Worm (Caenorhabditis elegans) whole organism, L1 larva: ENCODE data around the gene R11H6.5.

Source experiments
- aly-2 ChIP-seq: fragments of 150-350 bp; optimal IDR thresholded peaks from 2 replicates; lab custom pipeline; 2014; ENCODE audit warnings: missing biosample characterization, missing genetic modification characterization
- ama-1 ChIP-seq: fragments of 150-350 bp; optimal IDR thresholded peaks from 2 replicates; lab custom pipeline; 2014
- blmp-1 ChIP-seq: fragments of 150-350 bp; optimal IDR thresholded peaks from 2 replicates; lab custom pipeline; 2014; ENCODE audit warnings: missing biosample characterization, missing genetic modification characterization
- elt-2 ChIP-seq: sonication (generic microtip); optimal IDR thresholded peaks from 2 replicates; lab custom pipeline; 2016; ENCODE audit warnings: missing genetic modification characterization, mild to moderate bottlenecking, inconsistent platforms, missing compliant biosample characterization, missing genetic modification reagents
- elt-3 ChIP-seq, 6 experiments: fragments of 150-350 bp in 1 of 6; sonication (generic microtip); optimal IDR thresholded peaks; 2 replicates each; lab custom pipeline; 2017 to 2018; ENCODE audit warnings: missing biosample characterization in 6 of 6, missing genetic modification characterization in 6 of 6, inconsistent platforms in 1 of 6
- fos-1 ChIP-seq: fragments of 150-350 bp; optimal IDR thresholded peaks from 2 replicates; lab custom pipeline; 2014; ENCODE audit warnings: missing biosample characterization, missing genetic modification characterization
- lin-35 ChIP-seq, 2 experiments: fragments of 150-350 bp; optimal IDR thresholded peaks; 2 replicates each; lab custom pipeline; 2014; ENCODE audit warnings: missing biosample characterization in 2 of 2, missing genetic modification characterization in 2 of 2, missing genetic modification reagents in 2 of 2
- mab-9 ChIP-seq: fragments of 200-800 bp; sonication (Bioruptor generic); IDR thresholded peaks from 2 replicates; pipeline ENCODE4 v1.3.6; 2022; ENCODE audit warnings: missing genetic modification reagents, missing genetic modification characterization, missing compliant biosample characterization
- nhr-12 ChIP-seq: sonication (generic microtip); optimal IDR thresholded peaks from 2 replicates; lab custom pipeline; 2017; ENCODE audit warnings: missing biosample characterization, missing genetic modification characterization
- nhr-77 ChIP-seq: fragments of 150-350 bp; optimal IDR thresholded peaks from 2 replicates; lab custom pipeline; 2014; ENCODE audit warnings: missing biosample characterization, missing genetic modification characterization
- skn-1 ChIP-seq: fragments of 150-350 bp; optimal IDR thresholded peaks from 2 replicates; lab custom pipeline; 2014; ENCODE audit warnings: missing biosample characterization, missing genetic modification characterization
- ztf-4 ChIP-seq: fragments of 150-350 bp; optimal IDR thresholded peaks from 2 replicates; lab custom pipeline; 2014; ENCODE audit warnings: missing biosample characterization, missing genetic modification characterization

DNA sequence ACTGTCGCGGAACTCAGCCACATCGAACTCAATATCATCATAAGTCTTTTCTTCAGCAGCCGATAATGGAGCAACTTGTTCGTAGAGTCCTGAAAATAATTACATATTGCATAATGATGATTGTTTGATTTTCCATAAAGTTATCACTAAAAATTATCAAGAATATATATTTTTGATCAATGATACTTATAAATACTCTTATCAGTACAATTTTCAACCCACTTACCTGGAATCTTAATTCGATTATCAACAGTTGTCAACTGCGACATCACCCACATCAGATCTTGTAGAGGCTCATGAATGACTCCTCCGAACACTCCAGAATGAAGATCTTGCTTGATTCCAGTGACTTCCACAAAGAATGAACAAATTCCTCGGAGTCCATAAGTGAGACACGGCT, 16.0 kb downstream of the R11H6.5 start:
- no peak for TF ChIP-seq ama-1 (lab: Kevin White, UChicago)
- TF ChIP-seq elt-3 (tag; optimal IDR thresholded peaks at IDR 0.05; lab: Kevin White, UChicago), result no peak
- TF ChIP-seq nhr-12 (tag; lab: Kevin White, UChicago), result no peak
- TF ChIP-seq skn-1 (tag; lab: Kevin White, UChicago), result no peak
- no peak for TF ChIP-seq blmp-1 (tag; lab: Kevin White, UChicago)
- TF ChIP-seq lin-35 (GFP tag; optimal IDR thresholded peaks at IDR 0.05; lab: Kevin White, UChicago), result no peak
- no peak for TF ChIP-seq ztf-4 (tag; lab: Kevin White, UChicago)
- no peak for TF ChIP-seq nhr-77 (tag; lab: Kevin White, UChicago)
- TF ChIP-seq elt-2 (tag; lab: Kevin White, UChicago), result peak; percentile 44
- no peak for TF ChIP-seq aly-2
- TF ChIP-seq mab-9 (GFP tag; lab: Robert Waterston, UW), result no peak
- TF ChIP-seq fos-1 (tag; lab: Kevin White, UChicago), result no peak
